Worm (Caenorhabditis elegans) whole organism, young adult: ENCODE results near the gene sptl-3.

Experiments used
- lsl-1 ChIP-seq: fragments of 200-800 bp; sonication (Bioruptor generic); optimal IDR thresholded peaks from 2 replicates; lab custom pipeline; 2018; ENCODE audit warnings: mild to moderate bottlenecking, missing genetic modification characterization, moderate library complexity, missing compliant biosample characterization
- pha-4 ChIP-seq: fragments of 150-350 bp; sonication (generic microtip); optimal IDR thresholded peaks from 2 replicates; lab custom pipeline; 2014; ENCODE audit warnings: missing biosample characterization, missing genetic modification reagents, missing genetic modification characterization
- rpc-1 ChIP-seq, 2 experiments: fragments of 150-350 bp in 1 of 2; sonication (generic microtip) in 1 of 2; optimal IDR thresholded peaks; 2 replicates each; lab custom pipeline; 2014 to 2018; ENCODE audit warnings: missing biosample characterization in 1 of 2, missing genetic modification characterization in 1 of 2, missing genetic modification reagents in 1 of 2, missing genotype in 1 of 2

DNA sequence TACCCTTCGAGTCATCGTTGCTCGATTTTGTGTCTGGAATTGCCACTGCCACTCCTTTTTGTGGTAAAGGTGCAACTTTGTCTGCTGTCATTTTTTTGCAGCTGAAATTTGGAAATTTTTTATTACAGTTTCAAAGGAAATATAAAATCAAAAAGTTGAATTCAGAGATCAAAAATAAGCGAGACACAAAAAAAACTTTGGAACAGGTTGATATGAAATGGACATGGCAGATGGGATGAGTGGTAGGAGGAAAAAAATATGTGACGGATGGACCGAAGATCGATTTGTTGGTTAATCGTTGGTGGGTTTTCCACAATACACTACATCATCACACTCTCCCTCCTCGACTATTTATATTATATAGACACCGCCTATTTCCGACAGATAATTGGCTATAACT, 41.4 kb downstream of the sptl-3 start, which contains the start of gene R10D12.1:
- TF ChIP-seq rpc-1 (optimal IDR thresholded peaks at IDR 0.05; lab: Kevin White, UChicago) (no peak), rpc-1 (tag; optimal IDR thresholded peaks at IDR 0.05; lab: Kevin White, UChicago) (no peak), lsl-1 (GFP tag; lab: Kevin White, UChicago) (no peak), pha-4 (no peak)
